Worm (Caenorhabditis elegans) whole organism, L3 larva: Measurements from ENCODE around the gene F53F1.4.

ENCODE experiments used
- R02D3.7 ChIP-seq: fragments of 150-350 bp; optimal IDR thresholded peaks from 2 replicates; lab custom pipeline; 2014; ENCODE audit warnings: missing biosample characterization, missing genetic modification characterization
- ZK546.5 ChIP-seq: sonication (generic microtip); optimal IDR thresholded peaks from 2 replicates; lab custom pipeline; 2017; ENCODE audit warnings: missing biosample characterization, missing genetic modification characterization
- aly-2 ChIP-seq: fragments of 150-350 bp; optimal IDR thresholded peaks from 2 replicates; lab custom pipeline; 2014; ENCODE audit warnings: missing biosample characterization, missing genetic modification characterization
- ama-1 ChIP-seq: fragments of 150-350 bp; optimal IDR thresholded peaks from 2 replicates; lab custom pipeline; 2018
- ceh-16 ChIP-seq: sonication (generic microtip); optimal IDR thresholded peaks from 2 replicates; lab custom pipeline; 2017; ENCODE audit warnings: missing biosample characterization, missing genetic modification characterization
- ceh-28 ChIP-seq: fragments of 150-350 bp; optimal IDR thresholded peaks from 2 replicates; lab custom pipeline; 2014; ENCODE audit warnings: missing biosample characterization, missing genetic modification reagents, missing genetic modification characterization
- ceh-82 ChIP-seq: fragments of 150-350 bp; optimal IDR thresholded peaks from 2 replicates; lab custom pipeline; 2014; ENCODE audit warnings: missing biosample characterization, missing genetic modification characterization
- ceh-9 ChIP-seq: sonication (generic microtip); optimal IDR thresholded peaks from 2 replicates; lab custom pipeline; 2018; ENCODE audit warnings: missing biosample characterization, missing genetic modification characterization
- daf-12 ChIP-seq: fragments of 150-350 bp; optimal IDR thresholded peaks from 2 replicates; lab custom pipeline; 2014; ENCODE audit warnings: missing biosample characterization, missing genetic modification reagents, missing genetic modification characterization
- egl-27 ChIP-seq: sonication (generic microtip); optimal IDR thresholded peaks from 4 replicates; lab custom pipeline; 2017; ENCODE audit warnings: missing biosample characterization, missing genetic modification reagents, missing genetic modification characterization
- egl-5 ChIP-seq: fragments of 150-350 bp; optimal IDR thresholded peaks from 2 replicates; lab custom pipeline; 2017; ENCODE audit warnings: missing biosample characterization, missing genetic modification reagents, missing genetic modification characterization, inconsistent platforms
- elt-1 ChIP-seq: fragments of 150-350 bp; optimal IDR thresholded peaks from 2 replicates; lab custom pipeline; 2014; ENCODE audit warnings: missing biosample characterization, missing genetic modification characterization
- elt-2 ChIP-seq: sonication (generic microtip); optimal IDR thresholded peaks from 2 replicates; lab custom pipeline; 2016; ENCODE audit warnings: missing genetic modification reagents, mild to moderate bottlenecking, missing genetic modification characterization, missing compliant biosample characterization
- elt-3 ChIP-seq, 3 experiments: fragments of 150-350 bp in 1 of 3; sonication (generic microtip) in 2 of 3; optimal IDR thresholded peaks; 2 replicates in 2 of 3; 4 replicates in 1 of 3; lab custom pipeline; 2014 to 2017; ENCODE audit warnings: missing biosample characterization in 3 of 3, missing genetic modification characterization in 3 of 3
- eor-1 ChIP-seq, 2 experiments: fragments of 150-350 bp; optimal IDR thresholded peaks; 2 replicates each; lab custom pipeline; 2014 to 2018; ENCODE audit warnings: missing biosample characterization in 2 of 2, missing genetic modification characterization in 2 of 2
- fkh-10 ChIP-seq: sonication (generic microtip); optimal IDR thresholded peaks from 2 replicates; lab custom pipeline; 2017; ENCODE audit warnings: missing biosample characterization, missing genetic modification reagents, missing genetic modification characterization
- fkh-2 ChIP-seq: fragments of 150-350 bp; optimal IDR thresholded peaks from 2 replicates; lab custom pipeline; 2014; ENCODE audit warnings: missing biosample characterization, missing genetic modification reagents, missing genetic modification characterization
- fos-1 ChIP-seq: fragments of 150-350 bp; optimal IDR thresholded peaks from 2 replicates; lab custom pipeline; 2014; ENCODE audit warnings: missing biosample characterization, missing genetic modification characterization
- hmg-11 ChIP-seq: sonication (generic microtip); optimal IDR thresholded peaks from 2 replicates; lab custom pipeline; 2016; ENCODE audit warnings: missing genetic modification characterization, missing compliant biosample characterization
- jun-1 ChIP-seq: fragments of 150-350 bp; optimal IDR thresholded peaks from 2 replicates; lab custom pipeline; 2014; ENCODE audit warnings: missing biosample characterization, missing genetic modification reagents, missing genetic modification characterization
- lin-15B ChIP-seq: fragments of 150-350 bp; optimal IDR thresholded peaks from 2 replicates; lab custom pipeline; 2014; ENCODE audit warnings: missing biosample characterization, missing genetic modification characterization
- lin-39 ChIP-seq: fragments of 150-350 bp; optimal IDR thresholded peaks from 2 replicates; lab custom pipeline; 2018; ENCODE audit warnings: missing biosample characterization, missing genetic modification reagents, missing genetic modification characterization
- lsy-12 ChIP-seq: sonication (generic microtip); optimal IDR thresholded peaks from 2 replicates; lab custom pipeline; 2016; ENCODE audit warnings: mild to moderate bottlenecking, missing genetic modification characterization, missing compliant biosample characterization
- mdl-1 ChIP-seq: fragments of 150-350 bp; optimal IDR thresholded peaks from 2 replicates; lab custom pipeline; 2014; ENCODE audit warnings: missing biosample characterization, missing genetic modification characterization
- mml-1 ChIP-seq: fragments of 150-350 bp; sonication (generic microtip); optimal IDR thresholded peaks from 3 replicates; lab custom pipeline; 2014; ENCODE audit warnings: missing biosample characterization, missing genetic modification characterization
- nfya-1 ChIP-seq: sonication (generic microtip); optimal IDR thresholded peaks from 2 replicates; lab custom pipeline; 2017; ENCODE audit warnings: missing genetic modification characterization, mild to moderate bottlenecking, missing compliant biosample characterization, antibody characterized with exemption, moderate library complexity; ENCODE audit not compliant: insufficient read depth
- nhr-11 ChIP-seq: fragments of 150-350 bp; optimal IDR thresholded peaks from 2 replicates; lab custom pipeline; 2014; ENCODE audit warnings: missing biosample characterization, missing genetic modification characterization
- nhr-12 ChIP-seq: fragments of 150-350 bp; optimal IDR thresholded peaks from 2 replicates; lab custom pipeline; 2014; ENCODE audit warnings: missing biosample characterization, missing genetic modification characterization
- nhr-23 ChIP-seq: fragments of 150-350 bp; optimal IDR thresholded peaks from 2 replicates; lab custom pipeline; 2014; ENCODE audit warnings: missing biosample characterization, missing genetic modification reagents, missing genetic modification characterization
- nhr-237 ChIP-seq: fragments of 150-350 bp; optimal IDR thresholded peaks from 2 replicates; lab custom pipeline; 2014; ENCODE audit warnings: missing biosample characterization, missing genetic modification characterization
- nhr-25 ChIP-seq: sonication (generic microtip); optimal IDR thresholded peaks from 2 replicates; lab custom pipeline; 2017; ENCODE audit warnings: missing biosample characterization, missing genetic modification characterization
- nhr-28 ChIP-seq: fragments of 150-350 bp; optimal IDR thresholded peaks from 2 replicates; lab custom pipeline; 2014; ENCODE audit warnings: missing biosample characterization, missing genetic modification characterization
- nhr-43 ChIP-seq: sonication (generic microtip); optimal IDR thresholded peaks from 2 replicates; lab custom pipeline; 2016; ENCODE audit warnings: mild to moderate bottlenecking, missing genetic modification characterization, missing compliant biosample characterization; ENCODE audit not compliant: poor library complexity, severe bottlenecking
- nhr-67 ChIP-seq: fragments of 150-350 bp; optimal IDR thresholded peaks from 2 replicates; lab custom pipeline; 2014; ENCODE audit warnings: missing biosample characterization, missing genetic modification characterization
- nhr-76 ChIP-seq: fragments of 150-350 bp; sonication (generic microtip); optimal IDR thresholded peaks from 5 replicates; lab custom pipeline; 2014; ENCODE audit warnings: missing biosample characterization, missing genetic modification characterization
- nhr-77 ChIP-seq: fragments of 150-350 bp; optimal IDR thresholded peaks from 2 replicates; lab custom pipeline; 2014; ENCODE audit warnings: missing biosample characterization, missing genetic modification characterization
- pha-4 ChIP-seq: fragments of 150-350 bp; optimal IDR thresholded peaks from 2 replicates; lab custom pipeline; 2014; ENCODE audit warnings: missing biosample characterization, missing genetic modification reagents, missing genetic modification characterization
- pqm-1 ChIP-seq: fragments of 150-350 bp; optimal IDR thresholded peaks from 2 replicates; lab custom pipeline; 2017; ENCODE audit warnings: missing biosample characterization, missing genetic modification characterization, inconsistent platforms
- sea-2 ChIP-seq: fragments of 150-350 bp; sonication (generic microtip); optimal IDR thresholded peaks from 4 replicates; lab custom pipeline; 2014; ENCODE audit warnings: missing biosample characterization, missing genetic modification reagents, missing genetic modification characterization
- skn-1 ChIP-seq: fragments of 150-350 bp; optimal IDR thresholded peaks from 2 replicates; lab custom pipeline; 2014; ENCODE audit warnings: missing biosample characterization, missing genetic modification characterization
- snpc-4 ChIP-seq: fragments of 150-350 bp; optimal IDR thresholded peaks from 2 replicates; lab custom pipeline; 2014; ENCODE audit warnings: missing biosample characterization, missing genetic modification characterization
- tbx-2 ChIP-seq: sonication (generic microtip); optimal IDR thresholded peaks from 2 replicates; lab custom pipeline; 2016; ENCODE audit warnings: mild to moderate bottlenecking, missing genetic modification characterization, missing compliant biosample characterization
- unc-39 ChIP-seq: sonication (generic microtip); optimal IDR thresholded peaks from 4 replicates; lab custom pipeline; 2017; ENCODE audit warnings: missing biosample characterization, missing genetic modification characterization
- unc-62 ChIP-seq: fragments of 150-350 bp; sonication (generic microtip); optimal IDR thresholded peaks from 4 replicates; lab custom pipeline; 2014; ENCODE audit warnings: missing biosample characterization, missing genetic modification reagents, missing genetic modification characterization
- zag-1 ChIP-seq: fragments of 150-350 bp; optimal IDR thresholded peaks from 2 replicates; lab custom pipeline; 2014; ENCODE audit warnings: missing biosample characterization, missing genetic modification characterization
- ztf-11 ChIP-seq: fragments of 150-350 bp; optimal IDR thresholded peaks from 2 replicates; lab custom pipeline; 2014; ENCODE audit warnings: missing biosample characterization, missing genetic modification characterization
- ztf-4 ChIP-seq: fragments of 150-350 bp; optimal IDR thresholded peaks from 2 replicates; lab custom pipeline; 2014; ENCODE audit warnings: missing biosample characterization, missing genetic modification characterization

Gene F53F1.4

ce11 chrV:13380178-13380577 is 30.7 kb upstream of the F53F1.4 start, which contains the start of gene ifbp-1:
ifbp-1 (minus strand) TSS chrV:13380262.
- TF ChIP-seq R02D3.7 (tag; lab: Kevin White, UChicago) (peak; percentile 17), ceh-82 (no peak), tbx-2 (peak; percentile 16), egl-27 (tag; lab: Kevin White, UChicago) (no peak), ztf-11 (no peak), ceh-9 (tag; lab: Kevin White, UChicago) (no peak), ceh-28 (tag; lab: Kevin White, UChicago) (no peak), nhr-23 (tag; lab: Kevin White, UChicago) (peak; percentile 88), nhr-76 (tag; lab: Kevin White, UChicago) (no peak), unc-39 (tag; lab: Kevin White, UChicago) (no peak), hmg-11 (no peak), nhr-11 (tag; lab: Kevin White, UChicago) (no peak), elt-1 (peak; percentile 54), ceh-16 (tag; lab: Kevin White, UChicago) (peak; percentile 36), lin-39 (tag; lab: Kevin White, UChicago) (no peak), nhr-25 (tag; lab: Kevin White, UChicago) (peak; percentile 96), nhr-12 (tag; lab: Kevin White, UChicago) (no peak), pqm-1 (tag; lab: Kevin White, UChicago) (no peak), lin-15B (tag; lab: Kevin White, UChicago) (no peak), nhr-43 (tag; lab: Kevin White, UChicago) (peak; percentile 65), unc-62 (GFP tag; lab: Kevin White, UChicago) (no peak), ama-1 (no peak), aly-2 (tag; lab: Kevin White, UChicago) (no peak), elt-2 (tag; lab: Kevin White, UChicago) (no peak), pha-4 (tag; lab: Kevin White, UChicago) (no peak), ztf-4 (tag; lab: Kevin White, UChicago) (no peak), sea-2 (GFP tag; lab: Kevin White, UChicago) (no peak), eor-1 (tag; optimal IDR thresholded peaks at IDR 0.05; lab: Kevin White, UChicago) (no peak), daf-12 (tag; lab: Kevin White, UChicago) (no peak), fkh-10 (GFP tag; lab: Kevin White, UChicago) (no peak), nfya-1 (tag; lab: Kevin White, UChicago) (no peak), fos-1 (tag; lab: Kevin White, UChicago) (no peak), elt-3 (tag; optimal IDR thresholded peaks at IDR 0.05; lab: Kevin White, UChicago) (peak in 1 of 3 experiments; percentile 67), snpc-4 (tag; lab: Kevin White, UChicago) (no peak), zag-1 (no peak), fkh-2 (no peak), ZK546.5 (tag; lab: Kevin White, UChicago) (no peak), nhr-28 (tag; lab: Kevin White, UChicago) (no peak), skn-1 (no peak), mdl-1 (tag; lab: Kevin White, UChicago) (peak; percentile 26), jun-1 (tag; lab: Kevin White, UChicago) (peak; percentile 0), lsy-12 (tag; lab: Kevin White, UChicago) (peak; percentile 27), nhr-77 (tag; lab: Kevin White, UChicago) (no peak), mml-1 (tag; lab: Kevin White, UChicago) (no peak), egl-5 (tag; lab: Kevin White, UChicago) (no peak), nhr-67 (tag; lab: Kevin White, UChicago) (no peak), nhr-237 (tag; lab: Kevin White, UChicago) (no peak)
